Fruit fly (Drosophila melanogaster) ovary, adult (tissue): ENCODE measurements around the gene CG5984.
A peak's percentile ranks its signal among the peaks of the same experiment; 100 is the strongest.

Source experiments
- CG17801 ChIP-seq: fragments of 200-800 bp; optimal IDR thresholded peaks from 2 replicates; lab custom pipeline; 2019; ENCODE audit warnings: missing biosample characterization, mild to moderate bottlenecking, missing genetic modification characterization, moderate library complexity; ENCODE audit not compliant: partially characterized antibody

The CG5984 gene

dm6 chr3R:27247892-27248291, at the start of gene CG5984:
Gene CG5984, minus strand, starts transcription at chr3R:27247992.
- TF ChIP-seq CG17801 (GFP tag; lab: Kevin White, UChicago), result no peak

dm6 chr3R:27294113-27294512, 46.3 kb upstream of the CG5984 start:
- TF ChIP-seq CG17801 (GFP tag; lab: Kevin White, UChicago), result no peak

- no peak for TF ChIP-seq CG17801 (GFP tag; lab: Kevin White, UChicago)
Observed at dm6 chr3R:27293065-27293464, 45.3 kb upstream of the CG5984 start.

dm6 chr3R:27292159-27292880, 44.5 kb upstream of the CG5984 start, which contains the start of gene CG3348:
Gene CG3348, minus strand, starts transcription at chr3R:27292209.
- no peak for TF ChIP-seq CG17801 (GFP tag; lab: Kevin White, UChicago)

- no peak for TF ChIP-seq CG17801 (GFP tag; lab: Kevin White, UChicago)
Observed at dm6 chr3R:27289638-27290037, 41.8 kb upstream of the CG5984 start.

- TF ChIP-seq CG17801 (GFP tag; lab: Kevin White, UChicago), result peak; percentile 78
Observed at dm6 chr3R:27288202-27289135, 40.7 kb upstream of the CG5984 start, which contains the start of the genes bigmax and Hmu. Gene bigmax, minus strand, starts transcription at chr3R:27288526. Gene Hmu, plus strand, starts transcription at chr3R:27288769.

- no peak for TF ChIP-seq CG17801 (GFP tag; lab: Kevin White, UChicago)
Observed at dm6 chr3R:27283645-27284044, 35.9 kb upstream of the CG5984 start, which contains the start of gene CG3368. Gene CG3368, plus strand, starts transcription at chr3R:27283780.

- TF ChIP-seq CG17801 (GFP tag; lab: Kevin White, UChicago), result peak; percentile 61
Observed at dm6 chr3R:27282286-27282685, 34.5 kb upstream of the CG5984 start, which contains the start of gene mrt. Gene mrt, minus strand, starts transcription at chr3R:27282661.

dm6 chr3R:27281811-27282131, 34.0 kb upstream of the CG5984 start:
- TF ChIP-seq CG17801 (GFP tag; lab: Kevin White, UChicago), result no peak

- peak; percentile 76 for TF ChIP-seq CG17801 (GFP tag; lab: Kevin White, UChicago)
Observed at dm6 chr3R:27281022-27281810, 33.4 kb upstream of the CG5984 start.

- TF ChIP-seq CG17801 (GFP tag; lab: Kevin White, UChicago), result no peak
Observed at dm6 chr3R:27279478-27279877, 31.7 kb upstream of the CG5984 start.

- peak; percentile 1 for TF ChIP-seq CG17801 (GFP tag; lab: Kevin White, UChicago)
Observed at dm6 chr3R:27274533-27275447, 27.0 kb upstream of the CG5984 start, which contains the start of gene CG5938. Gene CG5938, plus strand, starts transcription at chr3R:27274794.
